Worm (Caenorhabditis elegans) whole organism, young adult: ENCODE data around the gene ten-1.

Source experiments
- B0261.1 ChIP-seq: sonication (generic microtip); optimal IDR thresholded peaks from 2 replicates; lab custom pipeline; 2016; ENCODE audit warnings: mild to moderate bottlenecking, missing genetic modification characterization, moderate library complexity, missing compliant biosample characterization
- C06A6.2 ChIP-seq: fragments of 200-800 bp; sonication (Bioruptor generic); conservative IDR thresholded peaks from 2 replicates; pipeline ENCODE4 v1.3.6; 2022; ENCODE audit warnings: missing genetic modification characterization, missing compliant biosample characterization
- F49E8.2 ChIP-seq: sonication (generic microtip); optimal IDR thresholded peaks from 3 replicates; lab custom pipeline; 2017; ENCODE audit warnings: missing genetic modification characterization, mild to moderate bottlenecking, missing compliant biosample characterization, antibody characterized with exemption, moderate library complexity; ENCODE audit not compliant: insufficient read depth
- Y56A3A.18 ChIP-seq: fragments of 200-800 bp; sonication (Bioruptor generic); IDR thresholded peaks from 2 replicates; pipeline ENCODE4 v1.3.6; 2022; ENCODE audit warnings: missing genetic modification reagents, missing genetic modification characterization, missing compliant biosample characterization
- Y79H2A.3 ChIP-seq: fragments of 200-800 bp; sonication (Bioruptor generic); conservative IDR thresholded peaks from 2 replicates; pipeline ENCODE4 v1.3.6; 2022; ENCODE audit warnings: missing genetic modification reagents, missing genetic modification characterization, missing compliant biosample characterization
- egrh-3 ChIP-seq: fragments of 200-800 bp; sonication (Bioruptor generic); IDR thresholded peaks from 2 replicates; pipeline ENCODE4 v1.3.6; 2022; ENCODE audit warnings: missing genetic modification reagents, missing genetic modification characterization, missing compliant biosample characterization
- hmg-1.2 ChIP-seq: fragments of 200-800 bp; sonication (Bioruptor generic); IDR thresholded peaks from 2 replicates; pipeline ENCODE4 v1.3.6; 2022; ENCODE audit warnings: missing genetic modification reagents, missing genetic modification characterization, missing compliant biosample characterization
- pha-4 ChIP-seq: fragments of 150-350 bp; sonication (generic microtip); optimal IDR thresholded peaks from 2 replicates; lab custom pipeline; 2014; ENCODE audit warnings: missing biosample characterization, missing genetic modification reagents, missing genetic modification characterization
- rec-8 ChIP-seq, 2 experiments: sonication (generic microtip); optimal IDR thresholded peaks; 2 replicates each; lab custom pipeline; 2016; ENCODE audit warnings: mild to moderate bottlenecking in 2 of 2, missing genetic modification characterization in 2 of 2, missing genetic modification reagents in 2 of 2, missing genotype in 2 of 2, missing biosample characterization in 1 of 2, missing compliant biosample characterization in 1 of 2, moderate library complexity in 1 of 2
- sea-2 ChIP-seq: fragments of 200-800 bp; sonication (Bioruptor generic); IDR thresholded peaks from 2 replicates; pipeline ENCODE4 v1.3.6; 2022; ENCODE audit warnings: missing genetic modification characterization, missing compliant biosample characterization
- snpc-1.1 ChIP-seq: sonication (generic microtip); optimal IDR thresholded peaks from 2 replicates; lab custom pipeline; 2017; ENCODE audit warnings: missing genetic modification characterization, mild to moderate bottlenecking, missing compliant biosample characterization, antibody characterized with exemption, moderate library complexity, missing genotype, missing genetic modification reagents; ENCODE audit not compliant: insufficient read depth
- unc-62 ChIP-seq: fragments of 150-350 bp; optimal IDR thresholded peaks from 2 replicates; lab custom pipeline; 2014; ENCODE audit warnings: missing biosample characterization, missing genetic modification reagents, missing genetic modification characterization
- zim-3 ChIP-seq: sonication (generic microtip); optimal IDR thresholded peaks from 2 replicates; lab custom pipeline; 2017; ENCODE audit warnings: mild to moderate bottlenecking, missing genetic modification characterization, moderate library complexity, missing compliant biosample characterization
- ztf-25 ChIP-seq: fragments of 200-800 bp; sonication (Bioruptor generic); IDR thresholded peaks from 2 replicates; pipeline ENCODE4 v1.3.6; 2022; ENCODE audit warnings: missing genetic modification reagents, missing genetic modification characterization, missing compliant biosample characterization

ce11 chrIII:6869996-6870395 is 49.3 kb downstream of the ten-1 start, which contains the start of gene K04C2.8:
- TF ChIP-seq sea-2: no peak
- no peak for TF ChIP-seq egrh-3 (GFP tag; lab: Robert Waterston, UW)
- TF ChIP-seq zim-3: no peak
- no peak for TF ChIP-seq Y56A3A.18 (GFP tag; lab: Robert Waterston, UW)
- TF ChIP-seq C06A6.2 (GFP tag; lab: Robert Waterston, UW): no peak
- no peak for TF ChIP-seq snpc-1.1 (tag; lab: Kevin White, UChicago)
- TF ChIP-seq unc-62 (GFP tag; lab: Kevin White, UChicago): no peak
- TF ChIP-seq F49E8.2 (tag; lab: Kevin White, UChicago): no peak
- no peak for TF ChIP-seq B0261.1 (tag; lab: Kevin White, UChicago)
- TF ChIP-seq pha-4 (tag; lab: Kevin White, UChicago): no peak
- TF ChIP-seq hmg-1.2: no peak
- TF ChIP-seq ztf-25: no peak
- TF ChIP-seq Y79H2A.3 (GFP tag; lab: Robert Waterston, UW): no peak
- no peak for TF ChIP-seq rec-8 (tag; optimal IDR thresholded peaks at IDR 0.05; lab: Kevin White, UChicago)
